4 fruit fly cellular contexts compared by ENCODE assay signal in genomic region chr3R:16717961-16718360, dm6.
TF ChIP-seq lines count a peak whose summit lies in the region.

No protein-coding gene starts in this region.

- no peak for TF ChIP-seq CTCF in whole organism, embryonic (GFP tag; optimal IDR thresholded peaks at IDR 0.05; lab: Kevin White, UChicago)

TF ChIP-seq in whole organism, embryonic, 481 proteins besides CTCF, POLR2A, EP300 and RAD21 (continues in another document):
- TF ChIP-seq pita (GFP tag; optimal IDR thresholded peaks at IDR 0.05; lab: Kevin White, UChicago) (no peak), Hsf (GFP tag; optimal IDR thresholded peaks at IDR 0.05; lab: Kevin White, UChicago) (peak; percentile 13), Xbp1 (GFP tag; optimal IDR thresholded peaks at IDR 0.05; lab: Kevin White, UChicago) (peak; percentile 17), fd96Cb (tag; optimal IDR thresholded peaks at IDR 0.05; lab: Kevin White, UChicago) (peak; percentile 33), maf-S (GFP tag; optimal IDR thresholded peaks at IDR 0.05; lab: Kevin White, UChicago) (no peak), E2f2 (GFP tag; IDR thresholded peaks at IDR 0.05; lab: Robert Waterston, UW) (peak; percentile 13; the same call in 1 of the 2 replicates), phol (tag; optimal IDR thresholded peaks at IDR 0.05; lab: Kevin White, UChicago) (peak; percentile 62), CG15011 (GFP tag; optimal IDR thresholded peaks at IDR 0.05; lab: Kevin White, UChicago) (no peak), HLHmδ (GFP tag; optimal IDR thresholded peaks at IDR 0.05; lab: Kevin White, UChicago) (no peak), tin (GFP tag; optimal IDR thresholded peaks at IDR 0.05; lab: Kevin White, UChicago) (peak; percentile 49), CG11504 (tag; optimal IDR thresholded peaks at IDR 0.05; lab: Kevin White, UChicago) (no peak), br (optimal IDR thresholded peaks at IDR 0.05; lab: Kevin White, UChicago) (no peak), lola (GFP tag; optimal IDR thresholded peaks at IDR 0.05; lab: Kevin White, UChicago) (peak in 1 of 3 experiments; percentile 56), CG17829 (tag; optimal IDR thresholded peaks at IDR 0.05; lab: Kevin White, UChicago) (peak; percentile 64), ato (GFP tag; IDR thresholded peaks at IDR 0.05; lab: Robert Waterston, UW; ENCODE audit: partially characterized antibody) (no peak), Side (GFP tag; optimal IDR thresholded peaks at IDR 0.05; lab: Kevin White, UChicago) (no peak), E2f1 (GFP tag; IDR thresholded peaks at IDR 0.05; lab: Robert Waterston, UW) (0 out of 2 replicates have a peak, but pooled peaks have one; percentile 28), Med (GFP tag; lab: Kevin White, UChicago) (peak; percentile 76), otp (GFP tag; IDR thresholded peaks at IDR 0.05; lab: Robert Waterston, UW) (peak; percentile 72; the same call in 2 of the 3 replicates), salm (tag; optimal IDR thresholded peaks at IDR 0.05; lab: Kevin White, UChicago) (no peak), Lpt (GFP tag; optimal IDR thresholded peaks at IDR 0.05; lab: Kevin White, UChicago) (no peak), CG4820 (GFP tag; optimal IDR thresholded peaks at IDR 0.05; lab: Kevin White, UChicago) (peak; percentile 60), ara (GFP tag; IDR thresholded peaks at IDR 0.05; lab: Robert Waterston, UW) (peak; percentile 72)

TF ChIP-seq in whole organism, prepupa, 60 proteins besides CTCF, POLR2A, EP300 and RAD21 (continues in another document):
- TF ChIP-seq Ets21C (GFP tag; optimal IDR thresholded peaks at IDR 0.05; lab: Kevin White, UChicago) = peak; percentile 23
- no peak for TF ChIP-seq CG16779 (tag; optimal IDR thresholded peaks at IDR 0.05; lab: Kevin White, UChicago)
- no peak for TF ChIP-seq CG8319 (GFP tag; optimal IDR thresholded peaks at IDR 0.05; lab: Kevin White, UChicago)
- peak; percentile 23 for TF ChIP-seq CG7368 (GFP tag; optimal IDR thresholded peaks at IDR 0.05; lab: Kevin White, UChicago)
- peak; percentile 34 for TF ChIP-seq net (GFP tag; optimal IDR thresholded peaks at IDR 0.05; lab: Kevin White, UChicago)
- TF ChIP-seq CG4318 (GFP tag; optimal IDR thresholded peaks at IDR 0.05; lab: Kevin White, UChicago) = no peak
- TF ChIP-seq CG11294 (GFP tag; IDR thresholded peaks at IDR 0.05; lab: Robert Waterston, UW) = no peak
- peak; percentile 27 for TF ChIP-seq CG32006 (GFP tag; optimal IDR thresholded peaks at IDR 0.05; lab: Kevin White, UChicago)
- peak; percentile 46 for TF ChIP-seq CG10631 (GFP tag; optimal IDR thresholded peaks at IDR 0.05; lab: Kevin White, UChicago)
- TF ChIP-seq OdsH (GFP tag; optimal IDR thresholded peaks at IDR 0.05; lab: Kevin White, UChicago) = peak; percentile 53
- no peak for TF ChIP-seq dac (GFP tag; optimal IDR thresholded peaks at IDR 0.05; lab: Kevin White, UChicago)
- peak; percentile 29 for TF ChIP-seq CG8632 (GFP tag; optimal IDR thresholded peaks at IDR 0.05; lab: Kevin White, UChicago)
- TF ChIP-seq CG1621 (tag; optimal IDR thresholded peaks at IDR 0.05; lab: Kevin White, UChicago) = peak; percentile 21
- peak; percentile 52 for TF ChIP-seq Sox14 (GFP tag; optimal IDR thresholded peaks at IDR 0.05; lab: Kevin White, UChicago)
- TF ChIP-seq topi (GFP tag; optimal IDR thresholded peaks at IDR 0.05; lab: Kevin White, UChicago) = peak; percentile 75
- no peak for TF ChIP-seq Eip93F (GFP tag; optimal IDR thresholded peaks at IDR 0.05; lab: Kevin White, UChicago)
- peak; percentile 66 for TF ChIP-seq Eip75B (GFP tag; optimal IDR thresholded peaks at IDR 0.05; lab: Kevin White, UChicago)
- TF ChIP-seq CG11902 (GFP tag; optimal IDR thresholded peaks at IDR 0.05; lab: Kevin White, UChicago) = peak; percentile 56
- peak; percentile 46 for TF ChIP-seq CG34406 (GFP tag; optimal IDR thresholded peaks at IDR 0.05; lab: Kevin White, UChicago)
- TF ChIP-seq Lpt (GFP tag; optimal IDR thresholded peaks at IDR 0.05; lab: Kevin White, UChicago) = no peak
- TF ChIP-seq fd59A (GFP tag; optimal IDR thresholded peaks at IDR 0.05; lab: Kevin White, UChicago) = no peak
- no peak for TF ChIP-seq Gug (GFP tag; IDR thresholded peaks at IDR 0.05; lab: Robert Waterston, UW)
- peak; percentile 34 for TF ChIP-seq pdm3 (GFP tag; optimal IDR thresholded peaks at IDR 0.05; lab: Kevin White, UChicago)
- TF ChIP-seq acj6 (GFP tag; optimal IDR thresholded peaks at IDR 0.05; lab: Kevin White, UChicago) = peak; percentile 54

TF ChIP-seq in whole organism, pupa, 21 proteins besides CTCF, POLR2A, EP300 and RAD21:
- no peak for TF ChIP-seq CG10348 (GFP tag; IDR thresholded peaks at IDR 0.05; lab: Robert Waterston, UW)
- no peak for TF ChIP-seq CG4496 (GFP tag; IDR thresholded peaks at IDR 0.05; lab: Robert Waterston, UW)
- TF ChIP-seq CG9948 (tag; optimal IDR thresholded peaks at IDR 0.05; lab: Kevin White, UChicago) = peak; percentile 52
- TF ChIP-seq Pif1A (GFP tag; optimal IDR thresholded peaks at IDR 0.05; lab: Kevin White, UChicago) = peak; percentile 49
- TF ChIP-seq CG17806 (tag; optimal IDR thresholded peaks at IDR 0.05; lab: Kevin White, UChicago) = no peak
- TF ChIP-seq fd96Ca (GFP tag; IDR thresholded peaks at IDR 0.05; lab: Robert Waterston, UW) = no peak
- peak; percentile 49 for TF ChIP-seq CG14655 (GFP tag; optimal IDR thresholded peaks at IDR 0.05; lab: Kevin White, UChicago)
- no peak for TF ChIP-seq D1 (tag; optimal IDR thresholded peaks at IDR 0.05; lab: Kevin White, UChicago)
- peak; percentile 33 for TF ChIP-seq CG8301 (tag; optimal IDR thresholded peaks at IDR 0.05; lab: Kevin White, UChicago)
- TF ChIP-seq Snoo (tag; optimal IDR thresholded peaks at IDR 0.05; lab: Kevin White, UChicago) = peak; percentile 53
- TF ChIP-seq Ets98B (GFP tag; IDR thresholded peaks at IDR 0.05; lab: Robert Waterston, UW) = no peak
- peak; percentile 26 for TF ChIP-seq Pif1B (GFP tag; optimal IDR thresholded peaks at IDR 0.05; lab: Kevin White, UChicago)
- no peak for TF ChIP-seq CG12605 (GFP tag; IDR thresholded peaks at IDR 0.05; lab: Robert Waterston, UW)
- TF ChIP-seq EcR (GFP tag; optimal IDR thresholded peaks at IDR 0.05; lab: Kevin White, UChicago) = no peak
- TF ChIP-seq CG32121 (GFP tag; IDR thresholded peaks at IDR 0.05; lab: Robert Waterston, UW) = no peak
- TF ChIP-seq CG34367 (tag; optimal IDR thresholded peaks at IDR 0.05; lab: Kevin White, UChicago) = peak; percentile 46
- peak; percentile 82 for TF ChIP-seq CG8159 (tag; optimal IDR thresholded peaks at IDR 0.05; lab: Kevin White, UChicago)
- TF ChIP-seq CG15710 (tag; optimal IDR thresholded peaks at IDR 0.05; lab: Kevin White, UChicago) = peak; percentile 72
- TF ChIP-seq rn (GFP tag; IDR thresholded peaks at IDR 0.05; lab: Robert Waterston, UW) = no peak
- no peak for TF ChIP-seq CG13204 (GFP tag; optimal IDR thresholded peaks at IDR 0.05; lab: Kevin White, UChicago)
- TF ChIP-seq gl (tag; optimal IDR thresholded peaks at IDR 0.05; lab: Kevin White, UChicago) = peak; percentile 42

TF ChIP-seq in whole organism, wandering third instar larva, 38 proteins besides CTCF, POLR2A, EP300 and RAD21:
- TF ChIP-seq foxo (GFP tag; optimal IDR thresholded peaks at IDR 0.05; lab: Kevin White, UChicago) (peak in 1 of 2 experiments; percentile 58), dmrt93B (GFP tag; optimal IDR thresholded peaks at IDR 0.05; lab: Kevin White, UChicago) (peak; percentile 43), br (GFP tag; optimal IDR thresholded peaks at IDR 0.05; lab: Kevin White, UChicago) (peak; percentile 45), rgr (GFP tag; optimal IDR thresholded peaks at IDR 0.05; lab: Kevin White, UChicago) (peak; percentile 38), OdsH (GFP tag; optimal IDR thresholded peaks at IDR 0.05; lab: Kevin White, UChicago) (peak; percentile 31), woc (GFP tag; optimal IDR thresholded peaks at IDR 0.05; lab: Kevin White, UChicago) (peak; percentile 2), h (GFP tag; optimal IDR thresholded peaks at IDR 0.05; lab: Kevin White, UChicago) (peak; percentile 70), sv (GFP tag; optimal IDR thresholded peaks at IDR 0.05; lab: Kevin White, UChicago) (no peak), ey (GFP tag; optimal IDR thresholded peaks at IDR 0.05; lab: Kevin White, UChicago) (peak; percentile 42), HLH106 (tag; optimal IDR thresholded peaks at IDR 0.05; lab: Kevin White, UChicago) (peak; percentile 57), pan (optimal IDR thresholded peaks at IDR 0.05; lab: Kevin White, UChicago) (no peak), Rel (GFP tag; optimal IDR thresholded peaks at IDR 0.05; lab: Kevin White, UChicago) (no peak), Rel (tag; optimal IDR thresholded peaks at IDR 0.05; lab: Kevin White, UChicago) (no peak), Sp1 (GFP tag; optimal IDR thresholded peaks at IDR 0.05; lab: Kevin White, UChicago) (peak; percentile 48), CG9705 (GFP tag; optimal IDR thresholded peaks at IDR 0.05; lab: Kevin White, UChicago) (peak; percentile 25), fru (GFP tag; optimal IDR thresholded peaks at IDR 0.05; lab: Kevin White, UChicago) (peak; percentile 73), psq (GFP tag; optimal IDR thresholded peaks at IDR 0.05; lab: Kevin White, UChicago) (peak; percentile 10), CG32264 (GFP tag; optimal IDR thresholded peaks at IDR 0.05; lab: Kevin White, UChicago) (no peak), Hnf4 (GFP tag; optimal IDR thresholded peaks at IDR 0.05; lab: Kevin White, UChicago) (peak; percentile 30), CrebA (GFP tag; optimal IDR thresholded peaks at IDR 0.05; lab: Kevin White, UChicago; ENCODE audit: borderline replicate concordance) (no peak)

Comparison
In these comparisons a context has a peak if more than half of its experiments do, and no peak if none do; other contexts are left out.
1. Of the 7 proteins assayed by ChIP-seq in both whole organism, embryonic and whole organism, prepupa: peak only in whole organism, embryonic: none; only in whole organism, prepupa: Hr39; in both: Sox102F; in neither: 5.